Worm (Caenorhabditis elegans) whole organism, early embryonic: Measurements from ENCODE around the gene Y42A5A.1.

Experiments
- B0310.2 ChIP-seq: sonication (generic microtip); optimal IDR thresholded peaks from 2 replicates; lab custom pipeline; 2016; ENCODE audit warnings: mild to moderate bottlenecking, missing genetic modification characterization, missing compliant biosample characterization
- aly-1 ChIP-seq: sonication (generic microtip); optimal IDR thresholded peaks from 2 replicates; lab custom pipeline; 2016; ENCODE audit warnings: missing genetic modification characterization, missing compliant biosample characterization
- ama-1 ChIP-seq: fragments of 150-350 bp; optimal IDR thresholded peaks from 2 replicates; lab custom pipeline; 2014
- ceh-13 ChIP-seq: fragments of 200-800 bp; sonication (Bioruptor generic); optimal IDR thresholded peaks from 2 replicates; lab custom pipeline; 2018; ENCODE audit warnings: mild to moderate bottlenecking, missing genetic modification characterization, missing compliant biosample characterization
- ceh-36 ChIP-seq: sonication (generic microtip); optimal IDR thresholded peaks from 2 replicates; lab custom pipeline; 2016; ENCODE audit warnings: missing genetic modification characterization, inconsistent platforms, missing compliant biosample characterization
- flt-1 ChIP-seq: fragments of 200-800 bp; sonication (Bioruptor generic); IDR thresholded peaks from 2 replicates; pipeline ENCODE4 v1.3.6; 2022; ENCODE audit warnings: missing genetic modification characterization, missing compliant biosample characterization
- hmg-4 ChIP-seq: fragments of 200-800 bp; sonication (Bioruptor generic); optimal IDR thresholded peaks from 2 replicates; lab custom pipeline; 2018; ENCODE audit warnings: mild to moderate bottlenecking, missing genetic modification characterization, missing compliant biosample characterization
- scrt-1 ChIP-seq: fragments of 200-800 bp; sonication (Bioruptor generic); IDR thresholded peaks from 2 replicates; pipeline ENCODE4 v1.3.6; 2022; ENCODE audit warnings: missing genetic modification characterization, missing compliant biosample characterization
- sea-1 ChIP-seq: fragments of 200-800 bp; sonication (Bioruptor generic); conservative IDR thresholded peaks from 2 replicates; pipeline ENCODE4 v1.3.6; 2022; ENCODE audit warnings: missing genetic modification characterization, missing compliant biosample characterization
- tbx-11 ChIP-seq: fragments of 200-800 bp; sonication (Bioruptor generic); IDR thresholded peaks from 2 replicates; pipeline ENCODE4 v1.3.6; 2022; ENCODE audit warnings: missing genetic modification characterization, missing compliant biosample characterization
- tbx-37 ChIP-seq: fragments of 200-800 bp; sonication (Bioruptor generic); conservative IDR thresholded peaks from 2 replicates; pipeline ENCODE4 v1.3.6; 2022; ENCODE audit warnings: missing genetic modification reagents, missing genetic modification characterization, missing compliant biosample characterization
- tra-4 ChIP-seq: sonication (generic microtip); optimal IDR thresholded peaks from 2 replicates; lab custom pipeline; 2017; ENCODE audit warnings: missing genetic modification characterization, missing compliant biosample characterization

ce11 chrV:11144694-11145093 lies 56.9 kb downstream of the Y42A5A.1 start, which contains the start of gene C06H2.7:
- no peak for TF ChIP-seq ama-1 (lab: Kevin White, UChicago)
- TF ChIP-seq flt-1 (GFP tag; lab: Robert Waterston, UW) = no peak
- TF ChIP-seq aly-1 = no peak
- no peak for TF ChIP-seq sea-1 (GFP tag; lab: Robert Waterston, UW)
- no peak for TF ChIP-seq hmg-4
- no peak for TF ChIP-seq B0310.2
- no peak for TF ChIP-seq tbx-37 (GFP tag; lab: Robert Waterston, UW)
- TF ChIP-seq scrt-1 (GFP tag; lab: Robert Waterston, UW) = no peak
- no peak for TF ChIP-seq tbx-11
- no peak for TF ChIP-seq ceh-36 (tag; lab: Kevin White, UChicago)
- TF ChIP-seq ceh-13 (GFP tag; lab: Kevin White, UChicago) = no peak
- no peak for TF ChIP-seq tra-4
